Worm (Caenorhabditis elegans): ENCODE data around the gene T16G1.13.

DNA sequence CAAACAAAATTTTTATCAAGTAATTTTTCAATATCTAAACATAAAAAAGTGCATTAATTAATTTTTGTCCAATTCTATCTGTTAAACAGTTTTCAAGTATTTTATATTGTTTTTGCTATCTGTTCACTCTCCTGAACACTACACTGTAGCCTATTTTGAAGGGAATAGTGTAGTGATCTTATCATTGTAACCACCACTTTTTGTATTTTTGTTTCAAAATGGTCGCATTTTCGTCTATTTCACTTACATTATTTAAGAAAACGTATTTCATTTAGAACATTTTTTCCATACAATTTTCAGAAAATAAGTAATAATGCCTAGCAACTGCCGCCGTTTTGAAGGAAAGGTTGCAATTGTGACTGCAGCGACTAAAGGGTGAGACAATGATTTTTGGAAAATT lies 27.4 kb upstream of the T16G1.13 start, which contains the start of gene dhrs-4:
- TF ChIP-seq unc-62 (GFP tag; optimal IDR thresholded peaks at IDR 0.05 in 1 of 2) = no peak
- TF ChIP-seq unc-62 (tag; optimal IDR thresholded peaks at IDR 0.05) = no peak
- TF ChIP-seq ZK337.2 (GFP tag; IDR thresholded peaks at IDR 0.05) = no peak
- TF ChIP-seq lin-39 (tag; optimal IDR thresholded peaks at IDR 0.05) = no peak
- TF ChIP-seq ztf-11 (tag; optimal IDR thresholded peaks at IDR 0.05) = no peak
- TF ChIP-seq lim-7 (GFP tag; IDR thresholded peaks at IDR 0.05) = no peak
- TF ChIP-seq pha-4 (GFP tag; IDR thresholded peaks at IDR 0.05) = no peak
- no peak for TF ChIP-seq pha-4 (tag; optimal IDR thresholded peaks at IDR 0.05)
- TF ChIP-seq ZK546.5 (tag; optimal IDR thresholded peaks at IDR 0.05) = no peak
- TF ChIP-seq nhr-10 (tag; optimal IDR thresholded peaks at IDR 0.05) = no peak
- TF ChIP-seq T20F7.1 (GFP tag; optimal IDR thresholded peaks at IDR 0.05) = no peak
- no peak for TF ChIP-seq F10B5.3 (tag; optimal IDR thresholded peaks at IDR 0.05)
- TF ChIP-seq egl-27 (tag; optimal IDR thresholded peaks at IDR 0.05) = no peak
- TF ChIP-seq jun-1 (tag; optimal IDR thresholded peaks at IDR 0.05) = no peak
